Fruit fly (Drosophila melanogaster): ENCODE data around the gene soti.

soti gene

dm6 chr3R:14356619-14357018 is 24.9 kb downstream of the soti start (continued):
- TF ChIP-seq svp (GFP tag) (peak; percentile 74), dsx (GFP tag; optimal IDR thresholded peaks at IDR 0.05; ENCODE audit: poor library complexity, severe bottlenecking) (peak; percentile 61), eg (GFP tag; IDR thresholded peaks at IDR 0.05) (peak; percentile 66; the same call in 2 of the 3 replicates), CG4318 (GFP tag; optimal IDR thresholded peaks at IDR 0.05) (peak; percentile 39), CG10631 (GFP tag; optimal IDR thresholded peaks at IDR 0.05) (peak; percentile 44), CG11762 (GFP tag; optimal IDR thresholded peaks at IDR 0.05; ENCODE audit: insufficient read depth) (peak; percentile 30), spab (GFP tag; optimal IDR thresholded peaks at IDR 0.05) (peak; percentile 53), acj6 (GFP tag; optimal IDR thresholded peaks at IDR 0.05) (peak; percentile 49), Met (GFP tag; optimal IDR thresholded peaks at IDR 0.05) (peak; percentile 61), CG34406 (GFP tag; optimal IDR thresholded peaks at IDR 0.05) (peak; percentile 30), Eip75B (GFP tag; optimal IDR thresholded peaks at IDR 0.05) (peak; percentile 57), CG1621 (tag; optimal IDR thresholded peaks at IDR 0.05) (peak; percentile 53), Eip93F (GFP tag; optimal IDR thresholded peaks at IDR 0.05) (no peak), CG8119 (GFP tag; IDR thresholded peaks at IDR 0.05) (peak; percentile 44; the same call in 1 of the 3 replicates)

dm6 chr3R:14354599-14354998 is 26.9 kb downstream of the soti start:
- TF ChIP-seq achi (GFP tag; optimal IDR thresholded peaks at IDR 0.05) (no peak), CG3919 (GFP tag; optimal IDR thresholded peaks at IDR 0.05) (peak; percentile 10), Smox (GFP tag; optimal IDR thresholded peaks at IDR 0.05) (peak; percentile 19), Eip93F (GFP tag; optimal IDR thresholded peaks at IDR 0.05) (no peak), pdm3 (GFP tag; optimal IDR thresholded peaks at IDR 0.05) (no peak), CG8319 (GFP tag; optimal IDR thresholded peaks at IDR 0.05) (peak; percentile 9), svp (GFP tag) (peak; percentile 72), CG11902 (GFP tag; optimal IDR thresholded peaks at IDR 0.05) (no peak), esn (GFP tag; optimal IDR thresholded peaks at IDR 0.05) (peak; percentile 50), lz (GFP tag; optimal IDR thresholded peaks at IDR 0.05) (peak; percentile 32), cyc (GFP tag; optimal IDR thresholded peaks at IDR 0.05) (peak; percentile 26), CG6276 (GFP tag; optimal IDR thresholded peaks at IDR 0.05) (no peak), Hr39 (GFP tag; optimal IDR thresholded peaks at IDR 0.05) (peak; percentile 2), CG6854 (GFP tag; optimal IDR thresholded peaks at IDR 0.05) (no peak), CG8632 (GFP tag; optimal IDR thresholded peaks at IDR 0.05) (peak; percentile 17), CG10631 (GFP tag; optimal IDR thresholded peaks at IDR 0.05) (peak; percentile 16), CG34406 (GFP tag; optimal IDR thresholded peaks at IDR 0.05) (peak; percentile 6), CG15336 (GFP tag; IDR thresholded peaks at IDR 0.05) (no peak), Ets21C (GFP tag; optimal IDR thresholded peaks at IDR 0.05) (no peak), topi (GFP tag; optimal IDR thresholded peaks at IDR 0.05) (peak; percentile 52), Ets96B (tag; optimal IDR thresholded peaks at IDR 0.05) (peak; percentile 19), Eip75B (GFP tag; optimal IDR thresholded peaks at IDR 0.05) (peak; percentile 30), Eip78C (GFP tag) (peak; percentile 59)

- TF ChIP-seq cyc (GFP tag; optimal IDR thresholded peaks at IDR 0.05): peak; percentile 83
- TF ChIP-seq Eip78C (GFP tag): peak; percentile 90
- peak; percentile 85 for TF ChIP-seq CG11762 (GFP tag; optimal IDR thresholded peaks at IDR 0.05; ENCODE audit: insufficient read depth)
- peak; percentile 91 for TF ChIP-seq CG6808 (GFP tag; optimal IDR thresholded peaks at IDR 0.05)
- peak; percentile 72 for TF ChIP-seq fd85E (GFP tag; optimal IDR thresholded peaks at IDR 0.05)
- peak; percentile 56 for TF ChIP-seq Ets21C (GFP tag; optimal IDR thresholded peaks at IDR 0.05)
- peak; percentile 88 for TF ChIP-seq acj6 (GFP tag; optimal IDR thresholded peaks at IDR 0.05)
- TF ChIP-seq CG32006 (GFP tag; optimal IDR thresholded peaks at IDR 0.05): peak; percentile 91
- TF ChIP-seq svp (GFP tag): peak; percentile 87
- TF ChIP-seq esn (GFP tag; optimal IDR thresholded peaks at IDR 0.05): peak; percentile 83
- TF ChIP-seq CG6163 (GFP tag; IDR thresholded peaks at IDR 0.05): peak; percentile 81
- TF ChIP-seq Smox (GFP tag; optimal IDR thresholded peaks at IDR 0.05): peak; percentile 66
- peak; percentile 64 for TF ChIP-seq CG31627 (GFP tag; optimal IDR thresholded peaks at IDR 0.05)
- peak; percentile 82 for TF ChIP-seq CG7368 (GFP tag; optimal IDR thresholded peaks at IDR 0.05)
- TF ChIP-seq fkh (GFP tag; optimal IDR thresholded peaks at IDR 0.05): no peak
- no peak for TF ChIP-seq Hr38 (GFP tag; optimal IDR thresholded peaks at IDR 0.05)
- peak; percentile 56 for TF ChIP-seq pdm3 (GFP tag; optimal IDR thresholded peaks at IDR 0.05)
- peak; percentile 52 for TF ChIP-seq Hr39 (GFP tag; optimal IDR thresholded peaks at IDR 0.05)
- peak; percentile 81 for TF ChIP-seq CG11902 (GFP tag; optimal IDR thresholded peaks at IDR 0.05)
- TF ChIP-seq Sox15 (GFP tag; optimal IDR thresholded peaks at IDR 0.05): peak; percentile 79
- peak; percentile 89 for TF ChIP-seq CG8119 (GFP tag; IDR thresholded peaks at IDR 0.05)
- TF ChIP-seq CG16779 (tag; optimal IDR thresholded peaks at IDR 0.05): peak; percentile 79
- TF ChIP-seq CG11294 (GFP tag; IDR thresholded peaks at IDR 0.05): peak; percentile 60; the same call in 1 of the 2 replicates
- TF ChIP-seq CG6792 (GFP tag; optimal IDR thresholded peaks at IDR 0.05): peak; percentile 90
- TF ChIP-seq Sox102F (GFP tag; optimal IDR thresholded peaks at IDR 0.05): peak; percentile 61
- TF ChIP-seq lz (GFP tag; optimal IDR thresholded peaks at IDR 0.05): peak; percentile 77
- TF ChIP-seq Met (GFP tag; optimal IDR thresholded peaks at IDR 0.05): peak; percentile 73
- peak; percentile 73 for TF ChIP-seq CG1621 (tag; optimal IDR thresholded peaks at IDR 0.05)
- TF ChIP-seq CG8632 (GFP tag; optimal IDR thresholded peaks at IDR 0.05): peak; percentile 88
- TF ChIP-seq CG6854 (GFP tag; optimal IDR thresholded peaks at IDR 0.05): peak; percentile 88
- peak; percentile 83 for TF ChIP-seq Gug (GFP tag; IDR thresholded peaks at IDR 0.05)
- peak; percentile 87 for TF ChIP-seq achi (GFP tag; optimal IDR thresholded peaks at IDR 0.05)
Observed at dm6 chr3R:14353733-14354152, 27.8 kb downstream of the soti start.

Measured in whole organism, prepupa.